Fruit fly (Drosophila melanogaster) whole organism, embryonic: ENCODE data around the gene Fpgs1.

ENCODE experiments used
- Ada2b ChIP-seq: fragments of 200-800 bp; sonication (Bioruptor generic); IDR thresholded peaks from 2 replicates; pipeline ENCODE4 v1.3.6; 2022; ENCODE audit warnings: missing biosample characterization, missing genetic modification characterization
- Atf6 ChIP-seq: fragments of 200-800 bp; sonication (Bioruptor generic); IDR thresholded peaks from 2 replicates; pipeline ENCODE4 v1.3.6; 2022; ENCODE audit warnings: missing biosample characterization, missing genetic modification characterization
- Bdp1 ChIP-seq: fragments of 200-800 bp; sonication (Bioruptor generic); optimal IDR thresholded peaks from 3 replicates; lab custom pipeline; 2016; ENCODE audit warnings: missing biosample characterization, missing genetic modification characterization
- Bteb2 ChIP-seq: fragments of 200-800 bp; sonication (Bioruptor generic); optimal IDR thresholded peaks from 2 replicates; lab custom pipeline; 2016; ENCODE audit warnings: missing biosample characterization, missing genetic modification characterization
- CG12299 ChIP-seq: fragments of 200-800 bp; sonication (Bioruptor generic); optimal IDR thresholded peaks from 2 replicates; lab custom pipeline; 2018; ENCODE audit warnings: missing biosample characterization, mild to moderate bottlenecking, missing genetic modification characterization
- CG13775 ChIP-seq: fragments of 200-800 bp; sonication (Bioruptor generic); optimal IDR thresholded peaks from 3 replicates; lab custom pipeline; 2017; ENCODE audit warnings: missing biosample characterization, mild to moderate bottlenecking, missing genetic modification characterization
- CG14050 ChIP-seq: fragments of 200-800 bp; sonication (Bioruptor generic); IDR thresholded peaks from 3 replicates; pipeline ENCODE4 v1.3.6; 2022; ENCODE audit warnings: missing biosample characterization, missing genetic modification characterization
- CG16863 ChIP-seq: fragments of 200-800 bp; sonication (Bioruptor generic); optimal IDR thresholded peaks from 3 replicates; lab custom pipeline; 2016; ENCODE audit warnings: missing biosample characterization, missing genetic modification characterization
- CG17385 ChIP-seq: fragments of 200-800 bp; sonication (Bioruptor generic); optimal IDR thresholded peaks from 3 replicates; lab custom pipeline; 2018; ENCODE audit warnings: missing biosample characterization, mild to moderate bottlenecking, missing genetic modification characterization
- CG17829 ChIP-seq: fragments of 200-800 bp; optimal IDR thresholded peaks from 2 replicates; lab custom pipeline; 2019; ENCODE audit warnings: missing biosample characterization, mild to moderate bottlenecking, missing genetic modification characterization, moderate library complexity
- CG2202 ChIP-seq: fragments of 200-800 bp; sonication (Bioruptor generic); optimal IDR thresholded peaks from 2 replicates; lab custom pipeline; 2018; ENCODE audit warnings: missing biosample characterization, mild to moderate bottlenecking, missing genetic modification characterization
- CG30020 ChIP-seq: fragments of 200-800 bp; optimal IDR thresholded peaks from 2 replicates; lab custom pipeline; 2019; ENCODE audit warnings: missing biosample characterization, mild to moderate bottlenecking, missing genetic modification characterization, moderate library complexity
- CG30431 ChIP-seq: fragments of 200-800 bp; sonication (Bioruptor generic); optimal IDR thresholded peaks from 2 replicates; lab custom pipeline; 2017; ENCODE audit warnings: missing biosample characterization, missing genetic modification characterization
- CG31365 ChIP-seq: fragments of 200-800 bp; sonication (Bioruptor generic); optimal IDR thresholded peaks from 2 replicates; lab custom pipeline; 2018; ENCODE audit warnings: missing biosample characterization, mild to moderate bottlenecking, missing genetic modification characterization
- CG32772 ChIP-seq: fragments of 200-800 bp; sonication (Bioruptor generic); IDR thresholded peaks from 2 replicates; pipeline ENCODE4 v1.3.6; 2022; ENCODE audit warnings: missing biosample characterization, missing genetic modification characterization
- CG3281 ChIP-seq: fragments of 200-800 bp; sonication (Bioruptor generic); optimal IDR thresholded peaks from 3 replicates; lab custom pipeline; 2017; ENCODE audit warnings: missing biosample characterization, mild to moderate bottlenecking, missing genetic modification characterization
- CG3407 ChIP-seq: fragments of 200-800 bp; sonication (Bioruptor generic); optimal IDR thresholded peaks from 2 replicates; lab custom pipeline; 2018; ENCODE audit warnings: missing biosample characterization, mild to moderate bottlenecking, missing genetic modification characterization
- CG6254 ChIP-seq: fragments of 200-800 bp; sonication (Bioruptor generic); optimal IDR thresholded peaks from 3 replicates; lab custom pipeline; 2017; ENCODE audit warnings: mild to moderate bottlenecking, missing biosample characterization, missing genetic modification reagents, missing genetic modification characterization
- CG6791 ChIP-seq: fragments of 200-800 bp; sonication (Bioruptor generic); IDR thresholded peaks from 3 replicates; pipeline ENCODE4 v1.3.6; 2022; ENCODE audit warnings: missing biosample characterization, missing genetic modification characterization; ENCODE audit not compliant: partially characterized antibody
- CG7271 ChIP-seq: fragments of 200-800 bp; sonication (Bioruptor generic); optimal IDR thresholded peaks from 2 replicates; lab custom pipeline; 2018; ENCODE audit warnings: missing biosample characterization, mild to moderate bottlenecking, missing genetic modification characterization, moderate library complexity
- CG7357 ChIP-seq: fragments of 200-800 bp; sonication (Bioruptor generic); IDR thresholded peaks from 3 replicates; pipeline ENCODE4 v1.3.6; 2022; ENCODE audit warnings: missing biosample characterization, missing genetic modification characterization
- CG7928 ChIP-seq: fragments of 200-800 bp; sonication (Bioruptor generic); optimal IDR thresholded peaks from 2 replicates; lab custom pipeline; 2017; ENCODE audit warnings: missing biosample characterization, mild to moderate bottlenecking, missing genetic modification characterization
- D19A ChIP-seq: fragments of 200-800 bp; optimal IDR thresholded peaks from 3 replicates; lab custom pipeline; 2019; ENCODE audit warnings: missing biosample characterization, mild to moderate bottlenecking, missing genetic modification characterization, moderate library complexity
- Dbx ChIP-seq: fragments of 200-800 bp; sonication (Bioruptor generic); IDR thresholded peaks from 3 replicates; pipeline ENCODE4 v1.3.6; 2022; ENCODE audit warnings: missing biosample characterization, missing genetic modification characterization
- H2.0 ChIP-seq: fragments of 200-800 bp; sonication (Bioruptor generic); IDR thresholded peaks from 2 replicates; pipeline ENCODE4 v1.3.6; 2022; ENCODE audit warnings: missing biosample characterization, missing genetic modification characterization
- Hand ChIP-seq: fragments of 200-800 bp; sonication (Bioruptor generic); optimal IDR thresholded peaks from 2 replicates; lab custom pipeline; 2017; ENCODE audit warnings: mild to moderate bottlenecking, missing biosample characterization, missing genetic modification reagents, missing genetic modification characterization
- Lim3 ChIP-seq: fragments of 200-800 bp; sonication (Bioruptor generic); IDR thresholded peaks from 2 replicates; pipeline ENCODE4 v1.3.6; 2022; ENCODE audit warnings: missing biosample characterization, missing genetic modification characterization
- MTF-1 ChIP-seq: fragments of 200-800 bp; sonication (Bioruptor generic); optimal IDR thresholded peaks from 2 replicates; lab custom pipeline; 2018; ENCODE audit warnings: missing biosample characterization, mild to moderate bottlenecking, missing genetic modification characterization, borderline replicate concordance
- Meics ChIP-seq: fragments of 200-800 bp; sonication (Bioruptor generic); optimal IDR thresholded peaks from 2 replicates; lab custom pipeline; 2017; ENCODE audit warnings: missing biosample characterization, mild to moderate bottlenecking, missing genetic modification characterization
- Nf-YC ChIP-seq: fragments of 200-800 bp; optimal IDR thresholded peaks from 3 replicates; lab custom pipeline; 2019; ENCODE audit warnings: missing biosample characterization, mild to moderate bottlenecking, missing genetic modification characterization, moderate library complexity
- Ravus ChIP-seq: fragments of 200-800 bp; sonication (Bioruptor generic); IDR thresholded peaks from 2 replicates; pipeline ENCODE4 v1.3.6; 2022; ENCODE audit warnings: missing biosample characterization, missing genetic modification characterization
- Rfx ChIP-seq: fragments of 200-800 bp; sonication (Bioruptor generic); IDR thresholded peaks from 2 replicates; pipeline ENCODE4 v1.3.6; 2022; ENCODE audit warnings: missing biosample characterization, missing genetic modification characterization
- Sox102F ChIP-seq: fragments of 200-800 bp; sonication (Bioruptor generic); optimal IDR thresholded peaks from 2 replicates; lab custom pipeline; 2018; ENCODE audit warnings: missing biosample characterization, mild to moderate bottlenecking, missing genetic modification characterization, moderate library complexity
- Ssrp ChIP-seq: fragments of 200-800 bp; sonication (Bioruptor generic); optimal IDR thresholded peaks from 2 replicates; lab custom pipeline; 2018; ENCODE audit warnings: missing biosample characterization, mild to moderate bottlenecking, missing genetic modification characterization, moderate library complexity
- Xbp1 ChIP-seq: fragments of 200-800 bp; sonication (Bioruptor generic); optimal IDR thresholded peaks from 3 replicates; lab custom pipeline; 2016; ENCODE audit warnings: missing biosample characterization, mild to moderate bottlenecking, missing genetic modification characterization
- cato ChIP-seq: fragments of 200-800 bp; sonication (Bioruptor generic); optimal IDR thresholded peaks from 2 replicates; lab custom pipeline; 2016; ENCODE audit warnings: missing biosample characterization, missing genetic modification characterization, borderline replicate concordance
- ci ChIP-seq: fragments of 200-800 bp; sonication (Bioruptor generic); IDR thresholded peaks from 3 replicates; pipeline ENCODE4 v1.3.6; 2022; ENCODE audit warnings: missing biosample characterization, missing genetic modification characterization
- corto ChIP-seq: fragments of 200-800 bp; sonication (Bioruptor generic); optimal IDR thresholded peaks from 2 replicates; lab custom pipeline; 2016; ENCODE audit warnings: missing biosample characterization, mild to moderate bottlenecking, missing genetic modification characterization, moderate library complexity
- gsb-n ChIP-seq: fragments of 200-800 bp; sonication (Bioruptor generic); optimal IDR thresholded peaks from 3 replicates; lab custom pipeline; 2018; ENCODE audit warnings: missing biosample characterization, mild to moderate bottlenecking, missing genetic modification characterization
- her ChIP-seq: fragments of 200-800 bp; sonication (Bioruptor generic); optimal IDR thresholded peaks from 2 replicates; lab custom pipeline; 2016; ENCODE audit warnings: missing biosample characterization, missing genetic modification characterization
- hkb ChIP-seq, 2 experiments: fragments of 200-800 bp in 1 of 2; fragments of >200 bp in 1 of 2; sonication (Bioruptor generic) in 1 of 2; IDR thresholded peaks in 1 of 2; optimal IDR thresholded peaks in 1 of 2; 2 replicates each; pipeline versions ENCODE4 v1.3.6 to Lab custom; 2017 to 2022; ENCODE audit warnings: missing biosample characterization in 1 of 2, missing genetic modification characterization in 1 of 2
- inv ChIP-seq: fragments of 200-800 bp; sonication (Bioruptor generic); IDR thresholded peaks from 2 replicates; pipeline ENCODE4 v1.3.6; 2022; ENCODE audit warnings: missing biosample characterization, missing genetic modification characterization; ENCODE audit not compliant: partially characterized antibody
- kah ChIP-seq: fragments of 200-800 bp; sonication (Bioruptor generic); optimal IDR thresholded peaks from 2 replicates; lab custom pipeline; 2018; ENCODE audit warnings: missing biosample characterization, mild to moderate bottlenecking, missing genetic modification characterization
- lov ChIP-seq, 2 experiments: fragments of 200-800 bp in 1 of 2; fragments of >200 bp in 1 of 2; sonication (Bioruptor generic) in 1 of 2; IDR thresholded peaks in 1 of 2; optimal IDR thresholded peaks in 1 of 2; 2 replicates in 1 of 2; 3 replicates in 1 of 2; pipeline versions ENCODE4 v1.3.6 to Lab custom; 2017 to 2022; ENCODE audit warnings: missing biosample characterization in 1 of 2, missing genetic modification characterization in 1 of 2
- pnt ChIP-seq: fragments of 200-800 bp; sonication (Bioruptor generic); optimal IDR thresholded peaks from 3 replicates; lab custom pipeline; 2016; ENCODE audit warnings: missing biosample characterization, missing genetic modification characterization
- repo ChIP-seq: fragments of 200-800 bp; sonication (Bioruptor generic); optimal IDR thresholded peaks from 2 replicates; lab custom pipeline; 2016; ENCODE audit warnings: missing biosample characterization, missing genetic modification characterization
- sima ChIP-seq: fragments of 200-800 bp; sonication (Bioruptor generic); optimal IDR thresholded peaks from 2 replicates; lab custom pipeline; 2016; ENCODE audit warnings: missing biosample characterization, missing genetic modification characterization
- slou ChIP-seq: fragments of 200-800 bp; sonication (Bioruptor generic); optimal IDR thresholded peaks from 3 replicates; lab custom pipeline; 2016; ENCODE audit warnings: missing biosample characterization, missing genetic modification characterization
- so ChIP-seq: fragments of 200-800 bp; sonication (Bioruptor generic); IDR thresholded peaks from 3 replicates; pipeline ENCODE4 v1.3.6; 2022; ENCODE audit warnings: missing biosample characterization, missing genetic modification characterization
- z ChIP-seq: fragments of 200-800 bp; sonication (Bioruptor generic); IDR thresholded peaks from 3 replicates; pipeline ENCODE4 v1.3.6; 2022; ENCODE audit warnings: missing biosample characterization, missing genetic modification characterization

The Fpgs1 gene

DNA sequence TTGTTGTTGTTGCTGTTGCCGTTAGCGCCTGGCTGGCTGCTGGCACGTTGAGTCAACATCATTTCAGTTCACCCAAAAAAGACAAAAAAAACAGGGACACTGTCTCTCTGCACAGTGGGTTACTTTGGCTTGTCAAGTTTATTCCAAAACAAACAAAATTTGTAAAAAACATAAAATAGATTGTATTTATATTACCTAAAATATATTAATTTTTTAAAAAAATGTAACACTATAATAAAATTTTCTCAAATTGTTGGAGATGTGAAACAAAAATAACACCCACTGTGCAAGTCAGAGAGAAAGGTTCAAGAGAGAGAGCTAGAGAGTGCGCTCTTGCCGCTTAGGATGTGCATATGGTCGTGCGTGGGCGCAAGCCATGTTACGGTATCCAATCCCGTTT, 44.0 kb upstream of the Fpgs1 start (continued):
- peak; percentile 26 for TF ChIP-seq CG7928 (GFP tag; lab: Kevin White, UChicago)
- TF ChIP-seq Ada2b (GFP tag; lab: Robert Waterston, UW) = peak; percentile 82
- TF ChIP-seq CG7357 (GFP tag; lab: Robert Waterston, UW) = no peak; the same call in 2 of the 3 replicates
- TF ChIP-seq CG31365 (tag; lab: Kevin White, UChicago) = peak; percentile 4
- TF ChIP-seq ci = peak; percentile 77; the same call in 2 of the 3 replicates
- peak; percentile 33 for TF ChIP-seq CG6254 (GFP tag; lab: Kevin White, UChicago)
- no peak for TF ChIP-seq hkb (optimal IDR thresholded peaks at IDR 0.05; lab: Kevin White, UChicago)
- TF ChIP-seq hkb (GFP tag; IDR thresholded peaks at IDR 0.05; lab: Robert Waterston, UW) = peak; percentile 87
- peak; percentile 79 for TF ChIP-seq Rfx
- peak; percentile 93 for TF ChIP-seq Hand
- TF ChIP-seq MTF-1 (GFP tag; lab: Kevin White, UChicago) = peak; percentile 54
- 0 out of 2 replicates have a peak, but pooled peaks have one; percentile 31 for TF ChIP-seq Lim3 (GFP tag; lab: Robert Waterston, UW)
- TF ChIP-seq CG3281 (GFP tag; lab: Kevin White, UChicago) = peak; percentile 87
- peak; percentile 80 for TF ChIP-seq Sox102F (GFP tag; lab: Kevin White, UChicago)
- peak; percentile 71; the same call in 1 of the 3 replicates for TF ChIP-seq so (GFP tag; lab: Robert Waterston, UW)
- no peak for TF ChIP-seq Bteb2 (GFP tag; lab: Kevin White, UChicago)
- TF ChIP-seq Ssrp (tag; lab: Kevin White, UChicago) = peak; percentile 62
- TF ChIP-seq CG13775 (GFP tag; lab: Kevin White, UChicago) = peak; percentile 60
- peak; percentile 79 for TF ChIP-seq Nf-YC
- no peak for TF ChIP-seq her
- no peak for TF ChIP-seq Bdp1 (GFP tag; lab: Kevin White, UChicago)
- no peak for TF ChIP-seq CG7271 (tag; lab: Kevin White, UChicago)
- TF ChIP-seq lov (optimal IDR thresholded peaks at IDR 0.05; lab: Kevin White, UChicago) = no peak
- TF ChIP-seq lov (GFP tag; IDR thresholded peaks at IDR 0.05; lab: Robert Waterston, UW) = no peak
- TF ChIP-seq sima (GFP tag; lab: Kevin White, UChicago) = no peak
- no peak for TF ChIP-seq repo (GFP tag; lab: Kevin White, UChicago)
- no peak for TF ChIP-seq corto
- TF ChIP-seq CG30431 (GFP tag; lab: Kevin White, UChicago) = peak; percentile 27
- TF ChIP-seq CG17829 (tag; lab: Kevin White, UChicago) = peak; percentile 76
- TF ChIP-seq CG12299 (tag; lab: Kevin White, UChicago) = peak; percentile 89
- peak; percentile 37 for TF ChIP-seq Ravus (GFP tag; lab: Robert Waterston, UW)
- peak; percentile 80 for TF ChIP-seq CG17385
- no peak for TF ChIP-seq z
- peak; percentile 44 for TF ChIP-seq CG3407
- no peak for TF ChIP-seq inv (GFP tag; lab: Robert Waterston, UW)
- peak; percentile 55 for TF ChIP-seq slou (GFP tag; lab: Kevin White, UChicago)
- TF ChIP-seq gsb-n (tag; lab: Kevin White, UChicago) = peak; percentile 67
- peak; percentile 57 for TF ChIP-seq Xbp1 (GFP tag; lab: Kevin White, UChicago)
- peak; percentile 37 for TF ChIP-seq cato (GFP tag; lab: Kevin White, UChicago)
- peak; percentile 88 for TF ChIP-seq Meics (GFP tag; lab: Kevin White, UChicago)
- no peak for TF ChIP-seq CG16863
- no peak for TF ChIP-seq CG2202
- TF ChIP-seq CG32772 (GFP tag; lab: Robert Waterston, UW) = peak; percentile 67
- peak; percentile 86 for TF ChIP-seq Dbx
- no peak for TF ChIP-seq pnt (GFP tag; lab: Kevin White, UChicago)
- TF ChIP-seq Atf6 = peak; percentile 88
- peak; percentile 62 for TF ChIP-seq H2.0
- peak; percentile 65 for TF ChIP-seq kah (GFP tag; lab: Kevin White, UChicago)
- TF ChIP-seq CG30020 (tag; lab: Kevin White, UChicago) = no peak
- peak; percentile 74 for TF ChIP-seq D19A (tag; lab: Kevin White, UChicago)
- TF ChIP-seq CG6791 = no peak
- TF ChIP-seq CG14050 (GFP tag; lab: Robert Waterston, UW) = peak; percentile 60
